Worm (Caenorhabditis elegans) whole organism, L4/young adult: ENCODE results near the gene B0001.8.

Experiments
- W03F9.2 ChIP-seq: fragments of 150-350 bp; optimal IDR thresholded peaks from 2 replicates; lab custom pipeline; 2014; ENCODE audit warnings: missing biosample characterization, missing genetic modification characterization
- dao-5 ChIP-seq: sonication (generic microtip); optimal IDR thresholded peaks from 2 replicates; lab custom pipeline; 2016; ENCODE audit warnings: missing genotype, missing genetic modification characterization, moderate library complexity, missing compliant biosample characterization
- him-1 ChIP-seq: sonication (generic microtip); optimal IDR thresholded peaks from 2 replicates; lab custom pipeline; 2016; ENCODE audit warnings: missing genotype, missing genetic modification reagents, missing genetic modification characterization, missing compliant biosample characterization

- TF ChIP-seq him-1 (tag; lab: Kevin White, UChicago) (no peak), dao-5 (tag; lab: Kevin White, UChicago) (no peak), W03F9.2 (tag; lab: Kevin White, UChicago) (no peak)
These were observed 21.9 kb upstream of the B0001.8 start for ce11 chrIV:12162732-12163131.
